Worm (Caenorhabditis elegans): ENCODE data around the gene T26E4.4.

DNA sequence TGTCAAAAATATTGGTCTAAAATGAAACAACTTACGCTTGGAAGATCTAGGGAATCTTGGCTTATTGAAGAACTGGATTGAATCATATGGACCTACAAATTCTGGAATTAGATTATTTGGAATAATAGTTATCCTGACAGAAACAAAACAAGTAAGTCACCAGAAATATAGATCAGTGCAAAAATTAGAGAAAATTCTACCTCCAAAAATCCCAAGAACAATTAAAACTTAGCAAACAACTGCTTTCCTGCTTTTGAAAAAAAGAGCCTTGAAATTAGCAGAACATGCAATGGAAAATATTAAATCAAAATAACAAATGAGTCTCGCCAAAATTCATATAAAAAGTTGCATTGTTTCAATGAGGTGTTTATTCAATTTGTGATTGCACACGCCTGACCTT lies 19.2 kb downstream of the T26E4.4 start, which contains the start of gene nhr-60:
- TF ChIP-seq lin-15B (tag; optimal IDR thresholded peaks at IDR 0.05) (no peak), ceh-16 (tag; optimal IDR thresholded peaks at IDR 0.05) (no peak), pqm-1 (tag; optimal IDR thresholded peaks at IDR 0.05) (no peak), fkh-10 (GFP tag; optimal IDR thresholded peaks at IDR 0.05) (no peak), skn-1 (tag; optimal IDR thresholded peaks at IDR 0.05) (no peak), egl-27 (tag; optimal IDR thresholded peaks at IDR 0.05) (no peak), snpc-4 (tag; optimal IDR thresholded peaks at IDR 0.05) (no peak), nhr-43 (tag; optimal IDR thresholded peaks at IDR 0.05; ENCODE audit: poor library complexity, severe bottlenecking) (no peak), elt-3 (tag; optimal IDR thresholded peaks at IDR 0.05) (no peak), mdl-1 (tag; optimal IDR thresholded peaks at IDR 0.05) (no peak), daf-12 (tag; optimal IDR thresholded peaks at IDR 0.05) (no peak), unc-39 (tag; optimal IDR thresholded peaks at IDR 0.05) (no peak), zag-1 (tag; optimal IDR thresholded peaks at IDR 0.05) (no peak), ceh-28 (tag; optimal IDR thresholded peaks at IDR 0.05) (no peak)

Measured in whole organism, L3 larva.